Worm (Caenorhabditis elegans): Measurements from ENCODE around the gene T25D1.3.

DNA sequence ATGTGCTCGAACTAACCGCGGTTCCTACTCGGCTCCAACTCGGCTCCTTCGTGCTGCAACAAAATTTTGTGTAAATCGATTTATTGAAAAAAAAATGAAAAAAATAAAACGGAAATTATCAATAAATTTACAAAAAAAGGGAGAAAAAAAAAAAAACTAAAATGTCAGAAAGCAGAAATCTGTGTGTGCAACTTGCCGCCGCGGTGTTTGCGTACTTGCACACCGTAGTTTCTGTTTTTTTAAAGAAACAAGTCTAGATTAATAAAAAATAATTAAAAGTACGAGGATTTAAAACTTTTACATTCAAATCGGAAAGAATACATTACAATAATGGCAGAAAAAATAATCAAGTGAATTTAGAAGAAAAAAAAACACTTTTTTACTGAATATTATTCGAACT lies 16.3 kb downstream of the T25D1.3 start:
- no peak for TF ChIP-seq die-1 (tag; optimal IDR thresholded peaks at IDR 0.05)
- TF ChIP-seq repo-1 (tag; optimal IDR thresholded peaks at IDR 0.05) = no peak
- no peak for TF ChIP-seq zfh-2 (GFP tag; conservative IDR thresholded peaks at IDR 0.05)
- no peak for TF ChIP-seq hlh-12 (tag; optimal IDR thresholded peaks at IDR 0.05)
- TF ChIP-seq C17E4.6 (GFP tag; IDR thresholded peaks at IDR 0.05) = no peak
- TF ChIP-seq B0019.2 (GFP tag; conservative IDR thresholded peaks at IDR 0.05) = no peak
- no peak for TF ChIP-seq lin-54 (GFP tag; optimal IDR thresholded peaks at IDR 0.05)
- no peak for TF ChIP-seq nfya-1 (tag; optimal IDR thresholded peaks at IDR 0.05; ENCODE audit: borderline replicate concordance, insufficient read depth)
- no peak for TF ChIP-seq let-526 (GFP tag; IDR thresholded peaks at IDR 0.05)
- no peak for TF ChIP-seq lin-40 (tag; optimal IDR thresholded peaks at IDR 0.05)
